Fruit fly (Drosophila melanogaster) whole organism, embryonic: ENCODE measurements around the gene CG13667.

ENCODE experiments used
- CG11398 ChIP-seq: fragments of 200-800 bp; sonication (Bioruptor generic); optimal IDR thresholded peaks from 2 replicates; lab custom pipeline; 2016; ENCODE audit warnings: missing biosample characterization, missing genetic modification characterization
- CG11723 ChIP-seq: fragments of 200-800 bp; sonication (Bioruptor generic); optimal IDR thresholded peaks from 2 replicates; lab custom pipeline; 2017; ENCODE audit warnings: missing biosample characterization, mild to moderate bottlenecking, missing genetic modification characterization
- CG13287 ChIP-seq: fragments of 200-800 bp; sonication (Bioruptor generic); IDR thresholded peaks from 2 replicates; pipeline ENCODE4 v1.3.6; 2022; ENCODE audit warnings: missing biosample characterization, missing genetic modification characterization; ENCODE audit not compliant: partially characterized antibody
- CG14710 ChIP-seq: fragments of 200-800 bp; sonication (Bioruptor generic); optimal IDR thresholded peaks from 3 replicates; lab custom pipeline; 2019; ENCODE audit warnings: missing biosample characterization, mild to moderate bottlenecking, missing genetic modification characterization, moderate library complexity
- CG4360 ChIP-seq: fragments of 200-800 bp; sonication (Bioruptor generic); IDR thresholded peaks from 2 replicates; pipeline ENCODE4 v1.3.6; 2022; ENCODE audit warnings: missing biosample characterization, missing genetic modification characterization
- CTCF ChIP-seq: fragments of 200-800 bp; sonication (Bioruptor generic); optimal IDR thresholded peaks from 2 replicates; lab custom pipeline; 2017; ENCODE audit warnings: missing biosample characterization, mild to moderate bottlenecking, missing genetic modification characterization, moderate library complexity
- Dbx ChIP-seq: fragments of 200-800 bp; sonication (Bioruptor generic); IDR thresholded peaks from 3 replicates; pipeline ENCODE4 v1.3.6; 2022; ENCODE audit warnings: missing biosample characterization, missing genetic modification characterization
- Dfd ChIP-seq, 2 experiments: fragments of >200 bp; optimal IDR thresholded peaks; 2 replicates each; lab custom pipeline; 2017; ENCODE audit warnings: missing biosample characterization in 2 of 2, missing genetic modification characterization in 2 of 2
- Doc3 ChIP-seq: fragments of 200-800 bp; sonication (Bioruptor generic); IDR thresholded peaks from 3 replicates; pipeline ENCODE4 v1.3.6; 2022; ENCODE audit warnings: missing biosample characterization, missing genetic modification characterization; ENCODE audit not compliant: partially characterized antibody
- Stat92E ChIP-seq, 3 experiments: fragments of >200 bp in 2 of 3; fragments of 200-800 bp in 1 of 3; sonication (Bioruptor generic) in 1 of 3; optimal IDR thresholded peaks; 2 replicates each; lab custom pipeline; 2017 to 2019; ENCODE audit warnings: missing biosample characterization in 3 of 3, missing genetic modification characterization in 3 of 3, mild to moderate bottlenecking in 1 of 3, moderate library complexity in 1 of 3
- YL-1 ChIP-seq: fragments of 200-800 bp; sonication (Bioruptor generic); optimal IDR thresholded peaks from 3 replicates; lab custom pipeline; 2017; ENCODE audit warnings: missing biosample characterization, mild to moderate bottlenecking, missing genetic modification characterization
- corto ChIP-seq: fragments of 200-800 bp; sonication (Bioruptor generic); optimal IDR thresholded peaks from 2 replicates; lab custom pipeline; 2016; ENCODE audit warnings: missing biosample characterization, mild to moderate bottlenecking, missing genetic modification characterization, moderate library complexity
- pan ChIP-seq, 4 experiments: fragments of >200 bp in 3 of 4; fragments of 200-800 bp in 1 of 4; sonication (Bioruptor generic) in 1 of 4; optimal IDR thresholded peaks in 3 of 4; IDR thresholded peaks in 1 of 4; 2 replicates each; pipeline versions ENCODE4 v1.3.6 to Lab custom; 2017 to 2022; ENCODE audit warnings: missing biosample characterization in 2 of 4, missing genetic modification characterization in 2 of 4, mixed read lengths in 1 of 4

- no peak for TF ChIP-seq Stat92E (GFP tag; optimal IDR thresholded peaks at IDR 0.05; lab: Kevin White, UChicago)
- no peak for TF ChIP-seq corto (GFP tag; lab: Kevin White, UChicago)
- no peak for TF ChIP-seq Dbx (GFP tag; lab: Robert Waterston, UW)
- TF ChIP-seq CG4360 (GFP tag; lab: Robert Waterston, UW) = no peak
- TF ChIP-seq CG11398 (GFP tag; lab: Kevin White, UChicago) = no peak
- no peak for TF ChIP-seq pan (optimal IDR thresholded peaks at IDR 0.05; lab: Kevin White, UChicago)
- TF ChIP-seq pan (GFP tag; optimal IDR thresholded peaks at IDR 0.05 in 1 of 2, IDR thresholded peaks at IDR 0.05 in 1 of 2) = no peak
- TF ChIP-seq Dfd (GFP tag; optimal IDR thresholded peaks at IDR 0.05; lab: Kevin White, UChicago) = no peak
- no peak for TF ChIP-seq CG13287 (GFP tag; lab: Robert Waterston, UW)
- TF ChIP-seq CG11723 (GFP tag; lab: Kevin White, UChicago) = no peak
- no peak for TF ChIP-seq YL-1
- no peak for TF ChIP-seq Doc3
- TF ChIP-seq CG14710 = no peak
- TF ChIP-seq CTCF = no peak
These were observed 33.7 kb upstream of the CG13667 start for dm6 chr3L:8371538-8371937.
